Fruit fly (Drosophila melanogaster) whole organism, embryonic: Measurements from ENCODE around the gene pigs.

Source experiments
- CG11456 ChIP-seq: fragments of 200-800 bp; sonication (Bioruptor generic); IDR thresholded peaks from 3 replicates; pipeline ENCODE4 v1.3.6; 2022; ENCODE audit warnings: missing biosample characterization, missing genetic modification characterization
- CG13296 ChIP-seq: fragments of 200-800 bp; sonication (Bioruptor generic); optimal IDR thresholded peaks from 3 replicates; lab custom pipeline; 2018; ENCODE audit warnings: missing biosample characterization, mild to moderate bottlenecking, missing genetic modification characterization
- CG13775 ChIP-seq: fragments of 200-800 bp; sonication (Bioruptor generic); optimal IDR thresholded peaks from 3 replicates; lab custom pipeline; 2017; ENCODE audit warnings: missing biosample characterization, mild to moderate bottlenecking, missing genetic modification characterization
- CG14441 ChIP-seq: fragments of 200-800 bp; sonication (Bioruptor generic); IDR thresholded peaks from 2 replicates; pipeline ENCODE4 v1.3.6; 2022; ENCODE audit warnings: missing biosample characterization, missing genetic modification characterization
- CG17359 ChIP-seq: fragments of 200-800 bp; sonication (Bioruptor generic); optimal IDR thresholded peaks from 3 replicates; lab custom pipeline; 2018; ENCODE audit warnings: missing biosample characterization, mild to moderate bottlenecking, missing genetic modification characterization, moderate library complexity
- CG17361 ChIP-seq: fragments of 200-800 bp; sonication (Bioruptor generic); IDR thresholded peaks from 3 replicates; pipeline ENCODE4 v1.3.6; 2022; ENCODE audit warnings: missing biosample characterization, missing genetic modification characterization
- CG17802 ChIP-seq: fragments of 200-800 bp; sonication (Bioruptor generic); optimal IDR thresholded peaks from 2 replicates; lab custom pipeline; 2018; ENCODE audit warnings: missing biosample characterization, mild to moderate bottlenecking, missing genetic modification characterization, moderate library complexity
- CG17912 ChIP-seq: fragments of 200-800 bp; sonication (Bioruptor generic); optimal IDR thresholded peaks from 2 replicates; lab custom pipeline; 2018; ENCODE audit warnings: missing biosample characterization, mild to moderate bottlenecking, missing genetic modification characterization
- CG18011 ChIP-seq: fragments of 200-800 bp; sonication (Bioruptor generic); optimal IDR thresholded peaks from 2 replicates; lab custom pipeline; 2017; ENCODE audit warnings: missing biosample characterization, missing genetic modification characterization, mild to moderate bottlenecking, moderate library complexity, missing genotype
- CG18262 ChIP-seq: fragments of 200-800 bp; optimal IDR thresholded peaks from 3 replicates; lab custom pipeline; 2019; ENCODE audit warnings: missing biosample characterization, mild to moderate bottlenecking, missing genetic modification characterization, moderate library complexity
- CG18476 ChIP-seq: fragments of 200-800 bp; sonication (Bioruptor generic); optimal IDR thresholded peaks from 2 replicates; lab custom pipeline; 2016; ENCODE audit warnings: missing biosample characterization, mild to moderate bottlenecking, missing genetic modification characterization
- CG2202 ChIP-seq: fragments of 200-800 bp; sonication (Bioruptor generic); optimal IDR thresholded peaks from 2 replicates; lab custom pipeline; 2018; ENCODE audit warnings: missing biosample characterization, mild to moderate bottlenecking, missing genetic modification characterization
- CG33557 ChIP-seq: fragments of 200-800 bp; sonication (Bioruptor generic); optimal IDR thresholded peaks from 2 replicates; lab custom pipeline; 2019; ENCODE audit warnings: missing biosample characterization, mild to moderate bottlenecking, missing genetic modification characterization, moderate library complexity
- CG6765 ChIP-seq: fragments of 200-800 bp; sonication (Bioruptor generic); optimal IDR thresholded peaks from 3 replicates; lab custom pipeline; 2017; ENCODE audit warnings: missing biosample characterization, mild to moderate bottlenecking, missing genetic modification characterization
- CG7372 ChIP-seq: fragments of 200-800 bp; sonication (Bioruptor generic); IDR thresholded peaks from 2 replicates; pipeline ENCODE4 v1.3.6; 2022; ENCODE audit warnings: missing biosample characterization, missing genetic modification characterization
- CG7839 ChIP-seq: fragments of 200-800 bp; sonication (Bioruptor generic); optimal IDR thresholded peaks from 3 replicates; lab custom pipeline; 2018; ENCODE audit warnings: missing biosample characterization, mild to moderate bottlenecking, missing genetic modification characterization, moderate library complexity
- CHES-1-like ChIP-seq: fragments of 200-800 bp; sonication (Bioruptor generic); optimal IDR thresholded peaks from 2 replicates; lab custom pipeline; 2016; ENCODE audit warnings: missing biosample characterization, missing genetic modification characterization
- Chrac-16 ChIP-seq: fragments of 200-800 bp; sonication (Bioruptor generic); optimal IDR thresholded peaks from 3 replicates; lab custom pipeline; 2016; ENCODE audit warnings: missing biosample characterization, missing genetic modification characterization
- CrebB ChIP-seq: fragments of 200-800 bp; sonication (Bioruptor generic); optimal IDR thresholded peaks from 3 replicates; lab custom pipeline; 2018; ENCODE audit warnings: missing biosample characterization, mild to moderate bottlenecking, missing genetic modification characterization
- Dref ChIP-seq: fragments of 200-800 bp; sonication (Bioruptor generic); IDR thresholded peaks from 2 replicates; pipeline ENCODE4 v1.3.6; 2022; ENCODE audit warnings: missing biosample characterization, missing genetic modification characterization
- GATAe ChIP-seq: fragments of 200-800 bp; sonication (Bioruptor generic); conservative IDR thresholded peaks from 2 replicates; pipeline ENCODE4 v1.3.6; 2022; ENCODE audit warnings: missing biosample characterization, missing genetic modification characterization
- H15 ChIP-seq: fragments of 200-800 bp; sonication (Bioruptor generic); IDR thresholded peaks from 3 replicates; pipeline ENCODE4 v1.3.6; 2022; ENCODE audit warnings: missing biosample characterization, missing genetic modification characterization
- H2.0 ChIP-seq: fragments of 200-800 bp; sonication (Bioruptor generic); IDR thresholded peaks from 2 replicates; pipeline ENCODE4 v1.3.6; 2022; ENCODE audit warnings: missing biosample characterization, missing genetic modification characterization
- Kr ChIP-seq: fragments of 200-800 bp; sonication (Bioruptor generic); optimal IDR thresholded peaks from 2 replicates; lab custom pipeline; 2017; ENCODE audit warnings: missing biosample characterization, mild to moderate bottlenecking, missing genetic modification characterization
- Max ChIP-seq: fragments of 200-800 bp; sonication (Bioruptor generic); optimal IDR thresholded peaks from 2 replicates; lab custom pipeline; 2016; ENCODE audit warnings: missing biosample characterization, mild to moderate bottlenecking, missing genetic modification characterization
- PHDP ChIP-seq: fragments of 200-800 bp; sonication (Bioruptor generic); optimal IDR thresholded peaks from 3 replicates; lab custom pipeline; 2018; ENCODE audit warnings: missing biosample characterization, mild to moderate bottlenecking, missing genetic modification characterization, moderate library complexity
- Rx ChIP-seq: fragments of 200-800 bp; sonication (Bioruptor generic); IDR thresholded peaks from 2 replicates; pipeline ENCODE4 v1.3.6; 2022; ENCODE audit warnings: missing biosample characterization, missing genetic modification characterization
- caup ChIP-seq: fragments of 200-800 bp; sonication (Bioruptor generic); optimal IDR thresholded peaks from 3 replicates; lab custom pipeline; 2017; ENCODE audit warnings: missing biosample characterization, mild to moderate bottlenecking, missing genetic modification characterization, moderate library complexity; ENCODE audit not compliant: severe bottlenecking
- chm ChIP-seq: fragments of 200-800 bp; sonication (Bioruptor generic); IDR thresholded peaks from 2 replicates; pipeline ENCODE4 v1.3.6; 2022; ENCODE audit warnings: missing biosample characterization, missing genetic modification characterization
- chn ChIP-seq: fragments of 200-800 bp; sonication (Bioruptor generic); optimal IDR thresholded peaks from 2 replicates; lab custom pipeline; 2016; ENCODE audit warnings: missing biosample characterization, missing genetic modification characterization
- dan ChIP-seq: fragments of 200-800 bp; sonication (Bioruptor generic); IDR thresholded peaks from 2 replicates; pipeline ENCODE4 v1.3.6; 2022; ENCODE audit warnings: missing biosample characterization, missing genetic modification characterization
- dmrt99B ChIP-seq: fragments of 200-800 bp; sonication (Bioruptor generic); optimal IDR thresholded peaks from 2 replicates; lab custom pipeline; 2018; ENCODE audit warnings: missing biosample characterization, mild to moderate bottlenecking, missing genetic modification characterization, moderate library complexity
- dysf ChIP-seq: fragments of 200-800 bp; sonication (Bioruptor generic); IDR thresholded peaks from 3 replicates; pipeline ENCODE4 v1.3.6; 2022; ENCODE audit warnings: missing biosample characterization, missing genetic modification characterization
- en ChIP-seq: fragments of 200-800 bp; sonication (Bioruptor generic); optimal IDR thresholded peaks from 2 replicates; lab custom pipeline; 2016; ENCODE audit warnings: missing biosample characterization, missing genetic modification characterization
- ewg ChIP-seq: fragments of 200-800 bp; sonication (Bioruptor generic); optimal IDR thresholded peaks from 3 replicates; lab custom pipeline; 2017; ENCODE audit warnings: mild to moderate bottlenecking, missing biosample characterization, missing genetic modification reagents, missing genetic modification characterization
- fru ChIP-seq: fragments of >200 bp; optimal IDR thresholded peaks from 2 replicates; lab custom pipeline; 2017
- gcm ChIP-seq: fragments of 200-800 bp; sonication (Bioruptor generic); optimal IDR thresholded peaks from 2 replicates; lab custom pipeline; 2019; ENCODE audit warnings: missing biosample characterization, mild to moderate bottlenecking, missing genetic modification characterization, moderate library complexity
- grn ChIP-seq: fragments of 200-800 bp; sonication (Bioruptor generic); optimal IDR thresholded peaks from 3 replicates; lab custom pipeline; 2017; ENCODE audit warnings: missing biosample characterization, missing genetic modification characterization
- hb ChIP-seq: fragments of 200-800 bp; sonication (Bioruptor generic); IDR thresholded peaks from 3 replicates; pipeline ENCODE4 v1.3.6; 2022; ENCODE audit warnings: missing biosample characterization, missing genetic modification characterization; ENCODE audit not compliant: partially characterized antibody
- ind ChIP-seq: fragments of 200-800 bp; sonication (Bioruptor generic); optimal IDR thresholded peaks from 3 replicates; lab custom pipeline; 2016; ENCODE audit warnings: missing biosample characterization, missing genetic modification characterization
- jumu ChIP-seq: fragments of 200-800 bp; sonication (Bioruptor generic); optimal IDR thresholded peaks from 3 replicates; lab custom pipeline; 2016; ENCODE audit warnings: missing biosample characterization, missing genetic modification characterization
- lbe ChIP-seq: fragments of 200-800 bp; sonication (Bioruptor generic); optimal IDR thresholded peaks from 2 replicates; lab custom pipeline; 2016; ENCODE audit warnings: missing biosample characterization, mild to moderate bottlenecking, missing genetic modification characterization
- mam ChIP-seq: fragments of 200-800 bp; sonication (Bioruptor generic); optimal IDR thresholded peaks from 3 replicates; lab custom pipeline; 2016; ENCODE audit warnings: missing biosample characterization, missing genetic modification characterization
- nmo ChIP-seq: fragments of 200-800 bp; sonication (Bioruptor generic); optimal IDR thresholded peaks from 2 replicates; lab custom pipeline; 2018; ENCODE audit warnings: missing biosample characterization, mild to moderate bottlenecking, missing genetic modification characterization, moderate library complexity
- onecut ChIP-seq: fragments of 200-800 bp; sonication (Bioruptor generic); IDR thresholded peaks from 2 replicates; pipeline ENCODE4 v1.3.6; 2022; ENCODE audit warnings: missing biosample characterization, missing genetic modification characterization
- pum ChIP-seq: fragments of 200-800 bp; sonication (Bioruptor generic); optimal IDR thresholded peaks from 2 replicates; lab custom pipeline; 2016; ENCODE audit warnings: missing biosample characterization, missing genetic modification characterization
- ranshi ChIP-seq: fragments of 200-800 bp; sonication (Bioruptor generic); IDR thresholded peaks from 2 replicates; pipeline ENCODE4 v1.3.6; 2022; ENCODE audit warnings: missing biosample characterization, missing genetic modification characterization
- run ChIP-seq: fragments of 200-800 bp; sonication (Bioruptor generic); optimal IDR thresholded peaks from 3 replicates; lab custom pipeline; 2018; ENCODE audit warnings: missing biosample characterization, mild to moderate bottlenecking, missing genetic modification characterization
- salm ChIP-seq: fragments of 200-800 bp; sonication (Bioruptor generic); optimal IDR thresholded peaks from 2 replicates; lab custom pipeline; 2018; ENCODE audit warnings: missing biosample characterization, mild to moderate bottlenecking, missing genetic modification characterization
- sens-2 ChIP-seq: fragments of 200-800 bp; sonication (Bioruptor generic); IDR thresholded peaks from 2 replicates; pipeline ENCODE4 v1.3.6; 2022; ENCODE audit warnings: missing biosample characterization, missing genetic modification characterization
- ssp ChIP-seq: fragments of 200-800 bp; sonication (Bioruptor generic); IDR thresholded peaks from 2 replicates; pipeline ENCODE4 v1.3.6; 2022; ENCODE audit warnings: missing biosample characterization, missing genetic modification characterization
- zfh1 ChIP-seq: fragments of 200-800 bp; sonication (Bioruptor generic); IDR thresholded peaks from 3 replicates; pipeline ENCODE4 v1.3.6; 2022; ENCODE audit warnings: missing biosample characterization, missing genetic modification characterization

Gene pigs

DNA sequence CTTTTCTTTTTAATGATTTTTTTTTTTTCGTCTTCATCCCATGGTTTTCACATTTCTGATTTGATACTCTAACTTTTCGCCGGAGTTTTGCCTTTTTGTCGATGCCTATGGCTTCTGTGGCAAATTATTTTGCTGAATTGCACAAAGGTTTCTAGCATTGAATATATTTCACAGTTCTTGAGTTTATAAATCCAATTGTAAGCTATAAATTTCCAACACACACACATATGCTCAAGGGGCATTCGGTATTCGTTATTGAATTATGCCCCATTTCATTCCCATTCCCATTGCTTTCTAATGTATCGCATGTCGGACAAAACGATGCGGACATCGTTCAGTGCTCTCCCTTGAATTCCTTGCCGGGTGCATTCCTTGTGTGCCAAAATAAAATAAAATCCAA lies 15.6 kb downstream of the pigs start (continued):
- TF ChIP-seq Kr (no peak), GATAe (GFP tag; lab: Robert Waterston, UW) (no peak), fru (no peak), en (GFP tag; lab: Kevin White, UChicago) (peak; percentile 36), CG11456 (GFP tag; lab: Robert Waterston, UW) (no peak), dysf (peak; percentile 58; the same call in 2 of the 3 replicates), CHES-1-like (GFP tag; lab: Kevin White, UChicago) (no peak), CG18011 (GFP tag; lab: Kevin White, UChicago) (no peak), mam (GFP tag; lab: Kevin White, UChicago) (peak; percentile 46), PHDP (tag; lab: Kevin White, UChicago) (no peak), ssp (peak; percentile 68), onecut (GFP tag; lab: Robert Waterston, UW) (peak; percentile 67), ewg (GFP tag; lab: Kevin White, UChicago) (peak; percentile 21), zfh1 (GFP tag; lab: Robert Waterston, UW) (peak; percentile 79), CG17912 (GFP tag; lab: Kevin White, UChicago) (no peak), caup (GFP tag; lab: Kevin White, UChicago) (no peak), CG17361 (peak; percentile 66), dan (GFP tag; lab: Robert Waterston, UW) (no peak; the same call in 1 of the 2 replicates), CG13296 (GFP tag; lab: Kevin White, UChicago) (no peak), Rx (peak; percentile 47; the same call in 1 of the 2 replicates), dmrt99B (tag; lab: Kevin White, UChicago) (peak; percentile 65), chm (GFP tag; lab: Robert Waterston, UW) (peak; percentile 76), sens-2 (peak; percentile 38; the same call in 1 of the 2 replicates), Dref (GFP tag; lab: Robert Waterston, UW) (no peak), run (tag; lab: Kevin White, UChicago) (no peak), nmo (GFP tag; lab: Kevin White, UChicago) (peak; percentile 45), gcm (GFP tag; lab: Kevin White, UChicago) (no peak), CG7839 (tag; lab: Kevin White, UChicago) (peak; percentile 59), CG6765 (GFP tag; lab: Kevin White, UChicago) (no peak), Chrac-16 (peak; percentile 24), CG7372 (GFP tag; lab: Robert Waterston, UW) (no peak), pum (peak; percentile 71), CrebB (tag; lab: Kevin White, UChicago) (no peak), H15 (GFP tag; lab: Robert Waterston, UW) (peak; percentile 68; the same call in 2 of the 3 replicates), ranshi (GFP tag; lab: Robert Waterston, UW) (peak; percentile 42; the same call in 1 of the 2 replicates), CG14441 (GFP tag; lab: Robert Waterston, UW) (peak; percentile 35), CG17359 (tag; lab: Kevin White, UChicago) (peak; percentile 57), salm (no peak), CG18476 (no peak), lbe (no peak), CG18262 (peak; percentile 67), CG33557 (no peak), hb (GFP tag; lab: Robert Waterston, UW) (no peak), chn (peak; percentile 22), ind (GFP tag; lab: Kevin White, UChicago) (peak; percentile 22), grn (no peak), CG17802 (tag; lab: Kevin White, UChicago) (no peak), H2.0 (GFP tag; lab: Robert Waterston, UW) (peak; percentile 37; the same call in 1 of the 2 replicates), Max (no peak), CG13775 (GFP tag; lab: Kevin White, UChicago) (no peak), jumu (GFP tag; lab: Kevin White, UChicago) (peak; percentile 66), CG2202 (tag; lab: Kevin White, UChicago) (no peak)
